Fruit fly (Drosophila melanogaster): ENCODE measurements around the gene CG13398.

DNA sequence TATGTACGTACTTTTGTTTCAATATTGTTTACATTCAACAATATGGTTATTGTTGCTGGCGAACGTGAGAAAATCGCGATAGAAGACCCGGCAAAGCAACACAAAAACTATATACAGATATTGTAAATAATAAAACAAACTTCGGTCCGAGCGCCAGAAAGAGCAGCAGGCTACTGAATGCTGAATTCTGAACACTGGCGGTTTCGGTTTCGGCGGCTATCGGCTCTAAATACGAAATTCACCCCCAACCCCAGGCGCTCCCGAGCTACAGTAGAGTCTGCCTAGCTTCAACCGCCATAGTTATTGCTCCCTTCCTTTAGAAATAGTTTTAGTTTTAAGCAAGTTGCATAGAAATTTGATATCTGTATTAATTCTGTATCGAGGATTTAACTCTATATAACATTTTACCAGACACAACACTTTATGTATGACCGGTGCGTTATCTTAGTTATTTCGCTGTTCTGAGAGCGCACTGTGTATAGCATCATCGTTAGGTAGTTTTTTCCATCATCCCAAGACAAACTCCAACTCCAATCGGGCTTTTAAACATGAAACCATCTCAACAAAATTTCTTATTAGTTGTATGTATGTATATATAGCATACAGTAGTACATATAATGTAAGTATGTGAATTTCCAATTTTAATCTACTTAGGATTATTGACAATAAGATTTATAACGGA is 52.6 kb downstream of the CG13398 start, which contains the start of gene CG7627:
- TF ChIP-seq CG8478 (optimal IDR thresholded peaks at IDR 0.05): no peak
- no peak for TF ChIP-seq CTCF (optimal IDR thresholded peaks at IDR 0.05)
